Worm (Caenorhabditis elegans): ENCODE measurements around the gene pag-3.

Gene pag-3

DNA sequence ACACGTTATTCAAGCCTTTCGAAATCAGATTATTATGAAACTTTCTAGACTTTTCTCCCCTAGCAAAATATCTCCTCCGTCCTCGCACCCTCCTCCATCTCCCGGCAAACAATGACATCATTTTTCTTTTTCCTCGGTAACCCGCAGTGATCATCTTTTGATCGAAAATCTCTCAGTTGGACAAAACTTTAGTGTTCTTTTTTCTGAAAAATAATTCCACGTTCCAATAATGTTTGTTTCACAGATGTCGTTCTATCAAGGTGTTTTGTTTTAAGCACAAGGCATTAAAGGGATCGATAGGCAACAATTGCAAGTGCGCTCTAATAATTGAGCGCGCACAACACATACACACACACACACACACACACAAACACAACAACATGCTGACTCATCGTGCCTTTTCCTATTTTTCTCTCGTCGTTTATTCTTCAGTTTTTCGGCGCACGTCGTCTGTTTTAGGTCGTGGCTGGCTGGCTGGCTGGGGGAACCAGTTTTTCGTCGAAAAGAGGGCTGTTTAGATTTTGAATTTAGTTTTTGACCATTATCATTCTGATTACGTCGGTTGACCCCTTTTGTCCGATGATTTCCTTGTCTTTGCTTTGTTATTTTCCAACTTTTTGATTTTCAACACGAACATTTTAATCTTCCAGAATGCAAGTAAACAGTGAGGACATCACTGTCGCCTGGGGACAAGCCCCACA, 21.2 kb upstream of the pag-3 start, which contains the start of gene F20D1.3:
TSS of gene F20D1.3 (plus strand) at position 651 of the 701 bp plus-strand sequence.
- no peak for TF ChIP-seq nhr-12 (tag; optimal IDR thresholded peaks at IDR 0.05)
- TF ChIP-seq ceh-39 (tag; optimal IDR thresholded peaks at IDR 0.05), result peak; percentile 29
- TF ChIP-seq lsy-2 (tag; optimal IDR thresholded peaks at IDR 0.05), result no peak
- TF ChIP-seq zip-8 (tag; optimal IDR thresholded peaks at IDR 0.05), result no peak
- peak; percentile 45 for TF ChIP-seq unc-120 (tag; optimal IDR thresholded peaks at IDR 0.05; ENCODE audit: poor library complexity, severe bottlenecking)
- TF ChIP-seq mep-1 (tag; optimal IDR thresholded peaks at IDR 0.05), result peak; percentile 82
- no peak for TF ChIP-seq lin-13 (tag; optimal IDR thresholded peaks at IDR 0.05)
- TF ChIP-seq nhr-76 (tag; optimal IDR thresholded peaks at IDR 0.05), result no peak
- TF ChIP-seq ces-1 (GFP tag; optimal IDR thresholded peaks at IDR 0.05), result peak; percentile 70
- TF ChIP-seq mab-5 (tag; optimal IDR thresholded peaks at IDR 0.05), result no peak
- TF ChIP-seq pha-4 (tag; optimal IDR thresholded peaks at IDR 0.05), result no peak
- TF ChIP-seq hlh-1 (tag; optimal IDR thresholded peaks at IDR 0.05), result no peak
- no peak for TF ChIP-seq ceh-83 (GFP tag; optimal IDR thresholded peaks at IDR 0.05)
- no peak for TF ChIP-seq nhr-28 (tag; optimal IDR thresholded peaks at IDR 0.05)
- peak; percentile 65 for TF ChIP-seq mls-2 (tag; optimal IDR thresholded peaks at IDR 0.05)
- TF ChIP-seq nhr-237 (tag; optimal IDR thresholded peaks at IDR 0.05), result peak; percentile 68
- TF ChIP-seq elt-1 (tag; optimal IDR thresholded peaks at IDR 0.05; ENCODE audit: borderline replicate concordance, insufficient read depth), result no peak
- TF ChIP-seq drap-1 (GFP tag; optimal IDR thresholded peaks at IDR 0.05), result no peak
- no peak for TF ChIP-seq sptf-1 (tag; optimal IDR thresholded peaks at IDR 0.05)
- no peak for TF ChIP-seq bed-3 (GFP tag; optimal IDR thresholded peaks at IDR 0.05)

- TF ChIP-seq drap-1 (GFP tag; optimal IDR thresholded peaks at IDR 0.05) (no peak), mep-1 (tag; optimal IDR thresholded peaks at IDR 0.05) (no peak), nhr-28 (tag; optimal IDR thresholded peaks at IDR 0.05) (no peak), cnd-1 (tag; optimal IDR thresholded peaks at IDR 0.05) (no peak), bed-3 (GFP tag; optimal IDR thresholded peaks at IDR 0.05) (no peak), elt-3 (tag; optimal IDR thresholded peaks at IDR 0.05) (no peak), lin-32 (GFP tag; optimal IDR thresholded peaks at IDR 0.05) (no peak), unc-62 (GFP tag; optimal IDR thresholded peaks at IDR 0.05) (no peak), lin-13 (tag; optimal IDR thresholded peaks at IDR 0.05) (no peak), nhr-2 (tag; optimal IDR thresholded peaks at IDR 0.05) (no peak), nhr-237 (tag; optimal IDR thresholded peaks at IDR 0.05) (no peak), ceh-39 (tag; optimal IDR thresholded peaks at IDR 0.05) (no peak), zip-8 (tag; optimal IDR thresholded peaks at IDR 0.05) (no peak), mls-2 (tag; optimal IDR thresholded peaks at IDR 0.05) (no peak), elt-1 (tag; optimal IDR thresholded peaks at IDR 0.05; ENCODE audit: borderline replicate concordance, insufficient read depth) (no peak), ceh-83 (GFP tag; optimal IDR thresholded peaks at IDR 0.05) (no peak)
Measured at ce11 chrX:14973085-14973484, 18.6 kb upstream of the pag-3 start.

DNA sequence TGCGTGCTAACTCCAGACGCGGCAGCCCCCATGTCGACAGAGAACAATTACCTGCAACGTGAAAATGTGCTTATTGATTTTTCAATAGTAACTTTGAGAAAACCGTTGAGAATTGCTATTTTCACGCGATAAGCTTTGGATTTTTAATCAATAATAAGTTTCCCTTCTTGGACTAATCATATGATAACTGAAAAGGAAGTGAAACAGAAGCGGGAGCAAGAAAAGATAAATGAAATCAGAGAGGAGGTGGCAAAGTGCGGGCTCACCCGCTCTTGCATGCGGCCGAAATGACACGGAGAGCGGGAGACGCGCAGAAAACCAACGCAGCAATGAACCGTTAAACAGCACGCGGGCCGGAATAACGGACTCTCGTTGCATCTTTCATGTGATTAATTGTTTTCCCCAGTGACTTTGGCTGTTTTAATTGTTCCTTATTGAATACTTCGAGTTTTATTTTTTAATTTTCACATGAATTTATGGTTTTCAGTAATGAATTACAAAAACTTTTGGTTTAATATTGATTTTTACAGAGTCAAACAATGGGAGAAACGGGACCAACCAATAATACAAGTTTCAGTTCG, 15.9 kb upstream of the pag-3 start, which contains the start of the genes flwr-1 and tbc-1:
TSS of gene flwr-1 (minus strand) at position 51 of the 581 bp plus-strand sequence.
TSS of gene tbc-1 (plus strand) at position 531 of the 581 bp plus-strand sequence.
- TF ChIP-seq mls-2 (tag; optimal IDR thresholded peaks at IDR 0.05) (no peak), zip-8 (tag; optimal IDR thresholded peaks at IDR 0.05) (no peak), mab-5 (tag; optimal IDR thresholded peaks at IDR 0.05) (no peak), tbx-8 (GFP tag; optimal IDR thresholded peaks at IDR 0.05) (no peak), lin-32 (GFP tag; optimal IDR thresholded peaks at IDR 0.05) (no peak), blmp-1 (tag; optimal IDR thresholded peaks at IDR 0.05) (no peak), hlh-1 (tag; optimal IDR thresholded peaks at IDR 0.05) (no peak), ztf-11 (tag; optimal IDR thresholded peaks at IDR 0.05) (no peak), ceh-83 (GFP tag; optimal IDR thresholded peaks at IDR 0.05) (no peak), pha-4 (tag; optimal IDR thresholded peaks at IDR 0.05) (no peak), unc-120 (tag; optimal IDR thresholded peaks at IDR 0.05; ENCODE audit: poor library complexity, severe bottlenecking) (peak; percentile 35), bed-3 (GFP tag; optimal IDR thresholded peaks at IDR 0.05) (no peak), ceh-43 (GFP tag; optimal IDR thresholded peaks at IDR 0.05) (peak; percentile 18), mep-1 (tag; optimal IDR thresholded peaks at IDR 0.05) (no peak), ces-1 (GFP tag; optimal IDR thresholded peaks at IDR 0.05) (peak; percentile 60), nhr-76 (tag; optimal IDR thresholded peaks at IDR 0.05) (no peak)

DNA sequence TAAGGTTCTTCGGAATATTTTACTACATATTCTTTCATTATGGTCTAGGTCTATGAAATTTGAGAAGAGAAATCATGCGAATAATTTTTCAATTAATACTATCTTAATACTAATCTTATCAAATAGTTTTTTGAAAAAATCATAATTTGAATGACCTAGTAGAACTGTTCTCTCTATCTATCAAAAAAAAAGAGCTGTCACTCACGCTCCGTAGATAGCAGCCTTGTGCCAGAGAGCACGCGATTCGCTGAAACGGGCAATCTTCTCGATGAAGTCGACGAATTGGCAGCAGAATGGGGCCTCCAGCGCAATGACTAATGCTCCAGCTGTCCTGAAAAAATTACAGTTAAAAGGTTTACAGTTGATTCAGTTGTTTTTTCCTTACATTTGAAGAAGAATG, 15.2 kb upstream of the pag-3 start:
- TF ChIP-seq lsy-2 (tag; optimal IDR thresholded peaks at IDR 0.05) (no peak), zip-8 (tag; optimal IDR thresholded peaks at IDR 0.05) (no peak), unc-39 (tag; optimal IDR thresholded peaks at IDR 0.05) (no peak), elt-3 (tag; optimal IDR thresholded peaks at IDR 0.05) (no peak), lin-13 (tag; optimal IDR thresholded peaks at IDR 0.05) (no peak), mls-2 (tag; optimal IDR thresholded peaks at IDR 0.05) (no peak), pha-4 (tag; optimal IDR thresholded peaks at IDR 0.05) (no peak), mep-1 (tag; optimal IDR thresholded peaks at IDR 0.05) (no peak), bed-3 (GFP tag; optimal IDR thresholded peaks at IDR 0.05) (no peak), mab-5 (tag; optimal IDR thresholded peaks at IDR 0.05) (no peak), ceh-39 (tag; optimal IDR thresholded peaks at IDR 0.05) (no peak), sem-2 (GFP tag; optimal IDR thresholded peaks at IDR 0.05) (no peak), nhr-2 (tag; optimal IDR thresholded peaks at IDR 0.05) (no peak), nhr-28 (tag; optimal IDR thresholded peaks at IDR 0.05) (no peak), M03D4.4 (tag; optimal IDR thresholded peaks at IDR 0.05) (no peak), unc-62 (GFP tag; optimal IDR thresholded peaks at IDR 0.05) (no peak)

All from whole organism, mixed stage, embryonic.